Fruit fly (Drosophila melanogaster): Measurements from ENCODE around the gene CG4565.

CG4565 gene

DNA sequence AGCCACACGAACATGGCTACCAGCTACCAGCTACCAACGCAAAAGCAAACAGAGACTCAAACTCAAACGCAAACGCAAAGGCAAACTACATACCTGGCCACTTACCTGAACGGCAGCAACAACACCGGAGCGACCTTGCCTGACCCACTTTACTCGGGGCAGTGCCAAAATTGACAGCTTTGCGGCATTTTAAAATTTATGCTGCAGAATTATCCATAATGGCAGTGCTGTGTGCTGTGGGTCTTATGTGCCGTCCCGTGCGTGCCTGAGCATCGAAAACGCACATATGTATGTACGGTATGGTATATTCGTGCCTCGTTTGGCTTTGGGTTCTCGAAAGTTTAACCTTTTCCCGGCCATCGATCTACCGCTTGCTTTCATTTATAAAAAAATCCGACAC, 23.8 kb upstream of the CG4565 start:
- TF ChIP-seq Rel (GFP tag; optimal IDR thresholded peaks at IDR 0.05) (peak; percentile 8), Rel (tag; optimal IDR thresholded peaks at IDR 0.05) (no peak), lola (GFP tag; optimal IDR thresholded peaks at IDR 0.05) (no peak)

DNA sequence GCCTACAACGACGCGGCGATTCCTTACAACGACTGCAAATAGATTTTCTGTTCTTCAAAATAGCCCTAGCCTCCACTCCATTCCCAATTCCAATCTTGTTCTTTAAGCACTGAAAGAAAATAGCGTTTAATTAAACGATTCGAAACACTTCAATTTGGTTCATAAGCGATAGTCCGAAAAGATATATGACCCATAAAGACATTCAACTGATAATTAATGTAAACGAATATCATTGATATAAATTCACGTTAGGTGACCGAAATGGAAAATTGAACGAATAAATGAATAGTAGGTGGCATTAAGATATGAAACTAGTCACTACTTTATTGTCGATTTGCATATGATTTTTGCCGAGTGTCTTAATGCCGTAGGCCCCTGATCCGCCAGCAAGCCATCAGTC, 22.8 kb upstream of the CG4565 start:
- TF ChIP-seq Hr83 (GFP tag; optimal IDR thresholded peaks at IDR 0.05; ENCODE audit: poor library complexity, severe bottlenecking) (no peak), dsf (GFP tag; optimal IDR thresholded peaks at IDR 0.05; ENCODE audit: borderline replicate concordance) (no peak), foxo (GFP tag; optimal IDR thresholded peaks at IDR 0.05) (no peak), OdsH (GFP tag; optimal IDR thresholded peaks at IDR 0.05) (no peak), Sp1 (GFP tag; optimal IDR thresholded peaks at IDR 0.05) (no peak), GATAd (GFP tag; optimal IDR thresholded peaks at IDR 0.05) (no peak), CG32264 (GFP tag; optimal IDR thresholded peaks at IDR 0.05) (no peak), Dfd (GFP tag; optimal IDR thresholded peaks at IDR 0.05) (no peak), fru (GFP tag; optimal IDR thresholded peaks at IDR 0.05) (no peak), pan (optimal IDR thresholded peaks at IDR 0.05) (no peak), N (GFP tag; optimal IDR thresholded peaks at IDR 0.05) (no peak), tai (GFP tag; optimal IDR thresholded peaks at IDR 0.05) (no peak), Dif (GFP tag; optimal IDR thresholded peaks at IDR 0.05; ENCODE audit: partially characterized antibody) (no peak), ey (GFP tag; optimal IDR thresholded peaks at IDR 0.05) (no peak)

DNA sequence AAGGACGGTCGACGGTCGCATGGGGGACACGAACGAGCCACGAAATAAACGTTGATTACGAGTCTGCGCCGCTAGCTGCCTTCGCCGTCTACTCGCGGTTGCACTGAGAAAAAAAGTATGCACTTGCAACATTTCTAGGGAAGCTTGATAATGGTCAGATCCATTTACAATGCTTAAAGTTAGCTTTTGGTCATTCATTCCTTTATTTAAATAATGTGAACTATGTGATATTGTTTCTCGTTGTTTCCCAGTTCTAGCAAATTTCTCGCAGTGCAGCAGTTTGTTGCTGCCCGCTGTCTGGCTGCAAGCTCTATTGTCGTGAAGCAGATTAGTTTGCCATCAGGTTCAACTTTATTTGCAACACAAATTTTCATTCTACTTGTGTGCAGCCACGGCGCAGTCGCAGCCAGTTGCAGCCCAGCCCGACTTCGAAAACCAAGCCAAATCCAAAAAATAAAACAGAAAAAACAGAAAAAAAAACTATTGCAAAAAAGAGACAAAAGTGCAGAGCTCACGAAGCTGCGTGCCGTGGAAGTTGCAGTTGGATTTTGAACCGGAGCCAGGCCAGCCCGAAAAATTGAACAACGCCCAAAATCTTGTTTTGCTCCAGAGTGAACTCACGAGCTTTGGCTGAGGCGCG, 19.9 kb upstream of the CG4565 start:
- TF ChIP-seq h (GFP tag; optimal IDR thresholded peaks at IDR 0.05): peak; percentile 47
- TF ChIP-seq psq (GFP tag; optimal IDR thresholded peaks at IDR 0.05): no peak
- TF ChIP-seq CG32264 (GFP tag; optimal IDR thresholded peaks at IDR 0.05): no peak
- TF ChIP-seq fru (GFP tag; optimal IDR thresholded peaks at IDR 0.05): peak; percentile 34
- no peak for TF ChIP-seq sv (GFP tag; optimal IDR thresholded peaks at IDR 0.05)
- peak; percentile 7 for TF ChIP-seq HLH106 (tag; optimal IDR thresholded peaks at IDR 0.05)
- peak in 1 of 2 experiments; percentile 47 for TF ChIP-seq foxo (GFP tag; optimal IDR thresholded peaks at IDR 0.05)
- peak; percentile 9 for TF ChIP-seq dmrt93B (GFP tag; optimal IDR thresholded peaks at IDR 0.05)
- no peak for TF ChIP-seq woc (GFP tag; optimal IDR thresholded peaks at IDR 0.05)
- TF ChIP-seq Rel (GFP tag; optimal IDR thresholded peaks at IDR 0.05): no peak
- TF ChIP-seq Rel (tag; optimal IDR thresholded peaks at IDR 0.05): no peak

DNA sequence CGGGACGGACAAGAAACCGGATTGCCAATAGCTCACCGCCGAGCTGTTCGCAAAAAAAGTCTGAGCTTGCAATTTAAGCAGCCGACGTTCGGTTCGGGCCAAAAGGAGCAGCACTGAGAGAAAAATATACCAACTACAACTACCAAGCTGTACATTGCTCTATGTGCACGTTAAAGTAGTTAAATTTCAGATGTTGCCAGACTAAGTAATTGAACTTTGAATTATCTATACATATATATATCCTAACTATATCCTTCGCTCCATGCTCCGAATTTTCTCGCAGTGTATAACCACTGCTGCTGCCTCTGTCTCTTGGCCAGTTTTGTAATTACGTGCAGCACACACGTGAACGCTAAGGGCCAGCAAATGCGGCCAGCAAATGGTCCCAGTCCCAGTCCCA, 17.6 kb upstream of the CG4565 start:
- TF ChIP-seq dsf (GFP tag; optimal IDR thresholded peaks at IDR 0.05; ENCODE audit: borderline replicate concordance) (peak; percentile 57), sv (GFP tag; optimal IDR thresholded peaks at IDR 0.05) (no peak), Hnf4 (GFP tag; optimal IDR thresholded peaks at IDR 0.05) (peak; percentile 90), Jra (GFP tag; optimal IDR thresholded peaks at IDR 0.05) (peak; percentile 79), CrebA (GFP tag; optimal IDR thresholded peaks at IDR 0.05; ENCODE audit: borderline replicate concordance) (peak; percentile 89), Dfd (GFP tag; optimal IDR thresholded peaks at IDR 0.05) (no peak), CG9705 (GFP tag; optimal IDR thresholded peaks at IDR 0.05) (peak; percentile 90), sage (GFP tag; optimal IDR thresholded peaks at IDR 0.05) (peak; percentile 95), usp (GFP tag; optimal IDR thresholded peaks at IDR 0.05) (no peak), GATAd (GFP tag; optimal IDR thresholded peaks at IDR 0.05) (no peak), CG32264 (GFP tag; optimal IDR thresholded peaks at IDR 0.05) (peak; percentile 86), Sp1 (GFP tag; optimal IDR thresholded peaks at IDR 0.05) (peak; percentile 97), br (GFP tag; optimal IDR thresholded peaks at IDR 0.05) (peak; percentile 94), OdsH (GFP tag; optimal IDR thresholded peaks at IDR 0.05) (peak; percentile 96), fru (GFP tag; optimal IDR thresholded peaks at IDR 0.05) (peak; percentile 96), h (GFP tag; optimal IDR thresholded peaks at IDR 0.05) (peak; percentile 97), Myc (optimal IDR thresholded peaks at IDR 0.05) (no peak), HLH106 (tag; optimal IDR thresholded peaks at IDR 0.05) (peak; percentile 96), Rel (GFP tag; optimal IDR thresholded peaks at IDR 0.05) (peak; percentile 90), Rel (tag; optimal IDR thresholded peaks at IDR 0.05) (peak; percentile 70), Mio (GFP tag; optimal IDR thresholded peaks at IDR 0.05) (no peak), Dif (GFP tag; optimal IDR thresholded peaks at IDR 0.05; ENCODE audit: partially characterized antibody) (no peak), psq (GFP tag; optimal IDR thresholded peaks at IDR 0.05) (peak; percentile 92), ey (GFP tag; optimal IDR thresholded peaks at IDR 0.05) (peak; percentile 90), brk (GFP tag; optimal IDR thresholded peaks at IDR 0.05) (peak; percentile 95), rgr (GFP tag; optimal IDR thresholded peaks at IDR 0.05) (peak; percentile 95), Hr83 (GFP tag; optimal IDR thresholded peaks at IDR 0.05; ENCODE audit: poor library complexity, severe bottlenecking) (peak; percentile 63), Abd-B (GFP tag; optimal IDR thresholded peaks at IDR 0.05) (no peak), Vsx2 (GFP tag; optimal IDR thresholded peaks at IDR 0.05; ENCODE audit: partially characterized antibody) (peak; percentile 6), Hr78 (GFP tag; optimal IDR thresholded peaks at IDR 0.05) (no peak), lola (GFP tag; optimal IDR thresholded peaks at IDR 0.05) (no peak), jim (GFP tag; optimal IDR thresholded peaks at IDR 0.05) (no peak), dmrt93B (GFP tag; optimal IDR thresholded peaks at IDR 0.05) (peak; percentile 89), pan (optimal IDR thresholded peaks at IDR 0.05) (no peak), dl (GFP tag; optimal IDR thresholded peaks at IDR 0.05; ENCODE audit: insufficient read depth in 1 of 2, partially characterized antibody in 2 of 2) (no peak), woc (GFP tag; optimal IDR thresholded peaks at IDR 0.05) (peak; percentile 92), foxo (GFP tag; optimal IDR thresholded peaks at IDR 0.05) (peak; percentile 67 to 97), N (GFP tag; optimal IDR thresholded peaks at IDR 0.05) (no peak), tai (GFP tag; optimal IDR thresholded peaks at IDR 0.05) (peak; percentile 75)

Measured in whole organism, wandering third instar larva.